Fruit fly (Drosophila melanogaster) whole organism, embryonic: ENCODE results near the gene upd1.
A peak's percentile ranks its signal among the peaks of the same experiment; 100 is the strongest.

Experiments used
- Bdp1 ChIP-seq: fragments of 200-800 bp; sonication (Bioruptor generic); optimal IDR thresholded peaks from 3 replicates; lab custom pipeline; 2016; ENCODE audit warnings: missing biosample characterization, missing genetic modification characterization
- CG10209 ChIP-seq: fragments of 200-800 bp; sonication (Bioruptor generic); optimal IDR thresholded peaks from 3 replicates; lab custom pipeline; 2017; ENCODE audit warnings: missing biosample characterization, mild to moderate bottlenecking, missing genetic modification characterization, missing genetic modification reagents
- CG12104 ChIP-seq: fragments of 200-800 bp; sonication (Bioruptor generic); optimal IDR thresholded peaks from 3 replicates; lab custom pipeline; 2016; ENCODE audit warnings: missing biosample characterization, missing genetic modification characterization
- CG13287 ChIP-seq: fragments of 200-800 bp; sonication (Bioruptor generic); IDR thresholded peaks from 2 replicates; pipeline ENCODE4 v1.3.6; 2022; ENCODE audit warnings: missing biosample characterization, missing genetic modification characterization; ENCODE audit not compliant: partially characterized antibody
- CG17186 ChIP-seq: fragments of 200-800 bp; sonication (Bioruptor generic); optimal IDR thresholded peaks from 3 replicates; lab custom pipeline; 2017; ENCODE audit warnings: missing biosample characterization, missing genetic modification reagents, missing genetic modification characterization
- CG2678 ChIP-seq: fragments of 200-800 bp; sonication (Bioruptor generic); optimal IDR thresholded peaks from 3 replicates; lab custom pipeline; 2019; ENCODE audit warnings: missing biosample characterization, mild to moderate bottlenecking, missing genetic modification characterization, moderate library complexity
- CG32772 ChIP-seq: fragments of 200-800 bp; sonication (Bioruptor generic); IDR thresholded peaks from 2 replicates; pipeline ENCODE4 v1.3.6; 2022; ENCODE audit warnings: missing biosample characterization, missing genetic modification characterization
- CG33557 ChIP-seq: fragments of 200-800 bp; sonication (Bioruptor generic); optimal IDR thresholded peaks from 2 replicates; lab custom pipeline; 2019; ENCODE audit warnings: missing biosample characterization, mild to moderate bottlenecking, missing genetic modification characterization, moderate library complexity
- CG34422 ChIP-seq: fragments of 200-800 bp; sonication (Bioruptor generic); IDR thresholded peaks from 3 replicates; pipeline ENCODE4 v1.3.6; 2022; ENCODE audit warnings: missing biosample characterization, missing genetic modification characterization
- CG43689 ChIP-seq: fragments of 200-800 bp; sonication (Bioruptor generic); IDR thresholded peaks from 2 replicates; pipeline ENCODE4 v1.3.6; 2022; ENCODE audit warnings: missing biosample characterization, missing genetic modification characterization
- CG6765 ChIP-seq: fragments of 200-800 bp; sonication (Bioruptor generic); optimal IDR thresholded peaks from 3 replicates; lab custom pipeline; 2017; ENCODE audit warnings: missing biosample characterization, mild to moderate bottlenecking, missing genetic modification characterization
- CG7357 ChIP-seq: fragments of 200-800 bp; sonication (Bioruptor generic); IDR thresholded peaks from 3 replicates; pipeline ENCODE4 v1.3.6; 2022; ENCODE audit warnings: missing biosample characterization, missing genetic modification characterization
- CG7839 ChIP-seq: fragments of 200-800 bp; sonication (Bioruptor generic); optimal IDR thresholded peaks from 3 replicates; lab custom pipeline; 2018; ENCODE audit warnings: missing biosample characterization, mild to moderate bottlenecking, missing genetic modification characterization, moderate library complexity
- CG8478 ChIP-seq: fragments of >200 bp; optimal IDR thresholded peaks from 2 replicates; lab custom pipeline; 2018
- D19B ChIP-seq: fragments of 200-800 bp; sonication (Bioruptor generic); optimal IDR thresholded peaks from 2 replicates; lab custom pipeline; 2017; ENCODE audit warnings: missing biosample characterization, mild to moderate bottlenecking, missing genetic modification characterization
- Deaf1 ChIP-seq: fragments of 200-800 bp; optimal IDR thresholded peaks from 3 replicates; lab custom pipeline; 2019; ENCODE audit warnings: missing biosample characterization, mild to moderate bottlenecking, missing genetic modification characterization, moderate library complexity
- Dek ChIP-seq: fragments of 200-800 bp; sonication (Bioruptor generic); optimal IDR thresholded peaks from 3 replicates; lab custom pipeline; 2019; ENCODE audit warnings: missing biosample characterization, mild to moderate bottlenecking, missing genetic modification characterization, moderate library complexity
- Dfd ChIP-seq, 2 experiments: fragments of >200 bp; optimal IDR thresholded peaks; 2 replicates each; lab custom pipeline; 2017; ENCODE audit warnings: missing biosample characterization in 2 of 2, missing genetic modification characterization in 2 of 2
- Ets65A ChIP-seq: fragments of 200-800 bp; sonication (Bioruptor generic); peaks from one replicate; lab custom pipeline; 2016; ENCODE audit warnings: missing biosample characterization, missing genetic modification characterization
- Hr51 ChIP-seq, 2 experiments: fragments of 200-800 bp; sonication (Bioruptor generic); optimal IDR thresholded peaks; 2 replicates in 1 of 2; 3 replicates in 1 of 2; lab custom pipeline; 2016 to 2018; ENCODE audit warnings: missing biosample characterization in 2 of 2, missing genetic modification characterization in 2 of 2, mild to moderate bottlenecking in 1 of 2, moderate library complexity in 1 of 2
- Hsf ChIP-seq: fragments of 200-800 bp; sonication (Bioruptor generic); optimal IDR thresholded peaks from 3 replicates; lab custom pipeline; 2016; ENCODE audit warnings: missing biosample characterization, missing genetic modification characterization
- Kr ChIP-seq: fragments of 200-800 bp; sonication (Bioruptor generic); optimal IDR thresholded peaks from 2 replicates; lab custom pipeline; 2017; ENCODE audit warnings: missing biosample characterization, mild to moderate bottlenecking, missing genetic modification characterization
- Meics ChIP-seq: fragments of 200-800 bp; sonication (Bioruptor generic); optimal IDR thresholded peaks from 2 replicates; lab custom pipeline; 2017; ENCODE audit warnings: missing biosample characterization, mild to moderate bottlenecking, missing genetic modification characterization
- Nf-YB ChIP-seq: fragments of 200-800 bp; sonication (Bioruptor generic); optimal IDR thresholded peaks from 3 replicates; lab custom pipeline; 2019; ENCODE audit warnings: missing biosample characterization, mild to moderate bottlenecking, missing genetic modification characterization, moderate library complexity
- Nf-YC ChIP-seq: fragments of 200-800 bp; optimal IDR thresholded peaks from 3 replicates; lab custom pipeline; 2019; ENCODE audit warnings: missing biosample characterization, mild to moderate bottlenecking, missing genetic modification characterization, moderate library complexity
- Tbp ChIP-seq: fragments of >200 bp; optimal IDR thresholded peaks from 2 replicates; lab custom pipeline; 2018; ENCODE audit warnings: missing biosample characterization, missing genetic modification characterization
- Trl ChIP-seq, 3 experiments: fragments of >200 bp in 2 of 3; fragments of 200-800 bp in 1 of 3; sonication (Bioruptor generic) in 1 of 3; optimal IDR thresholded peaks; 2 replicates in 1 of 3; 3 replicates in 2 of 3; lab custom pipeline; 2016 to 2017; ENCODE audit warnings: missing biosample characterization in 1 of 3, missing genetic modification characterization in 1 of 3
- ato ChIP-seq: fragments of 200-800 bp; sonication (Bioruptor generic); IDR thresholded peaks from 2 replicates; pipeline ENCODE4 v1.3.6; 2022; ENCODE audit warnings: missing biosample characterization, missing genetic modification characterization; ENCODE audit not compliant: partially characterized antibody
- bab2 ChIP-seq: fragments of 200-800 bp; sonication (Bioruptor generic); optimal IDR thresholded peaks from 2 replicates; lab custom pipeline; 2016; ENCODE audit warnings: missing biosample characterization, missing genetic modification characterization
- chinmo ChIP-seq: fragments of 200-800 bp; sonication (Bioruptor generic); IDR thresholded peaks from 4 replicates; pipeline ENCODE4 v1.3.6; 2022; ENCODE audit warnings: missing biosample characterization, missing genetic modification characterization; ENCODE audit not compliant: partially characterized antibody
- cwo ChIP-seq: fragments of 200-800 bp; sonication (Bioruptor generic); optimal IDR thresholded peaks from 3 replicates; lab custom pipeline; 2017; ENCODE audit warnings: missing biosample characterization, missing genetic modification characterization, mild to moderate bottlenecking, moderate library complexity, missing genetic modification reagents
- exex ChIP-seq: fragments of 200-800 bp; sonication (Bioruptor generic); optimal IDR thresholded peaks from 4 replicates; lab custom pipeline; 2018; ENCODE audit warnings: missing biosample characterization, mild to moderate bottlenecking, missing genetic modification characterization, moderate library complexity
- gem ChIP-seq: fragments of 200-800 bp; sonication (Bioruptor generic); optimal IDR thresholded peaks from 2 replicates; lab custom pipeline; 2019; ENCODE audit warnings: missing biosample characterization, mild to moderate bottlenecking, missing genetic modification characterization, moderate library complexity
- kay ChIP-seq: fragments of 200-800 bp; sonication (Bioruptor generic); optimal IDR thresholded peaks from 2 replicates; lab custom pipeline; 2016; ENCODE audit warnings: missing biosample characterization, missing genetic modification characterization
- lov ChIP-seq, 2 experiments: fragments of 200-800 bp in 1 of 2; fragments of >200 bp in 1 of 2; sonication (Bioruptor generic) in 1 of 2; IDR thresholded peaks in 1 of 2; optimal IDR thresholded peaks in 1 of 2; 2 replicates in 1 of 2; 3 replicates in 1 of 2; pipeline versions ENCODE4 v1.3.6 to Lab custom; 2017 to 2022; ENCODE audit warnings: missing biosample characterization in 1 of 2, missing genetic modification characterization in 1 of 2
- nom ChIP-seq: fragments of 200-800 bp; sonication (Bioruptor generic); optimal IDR thresholded peaks from 2 replicates; lab custom pipeline; 2017; ENCODE audit warnings: missing biosample characterization, missing genetic modification characterization, mild to moderate bottlenecking, moderate library complexity, missing genetic modification reagents
- pan ChIP-seq, 4 experiments: fragments of >200 bp in 3 of 4; fragments of 200-800 bp in 1 of 4; sonication (Bioruptor generic) in 1 of 4; optimal IDR thresholded peaks in 3 of 4; IDR thresholded peaks in 1 of 4; 2 replicates each; pipeline versions ENCODE4 v1.3.6 to Lab custom; 2017 to 2022; ENCODE audit warnings: missing biosample characterization in 2 of 4, missing genetic modification characterization in 2 of 4, mixed read lengths in 1 of 4
- rib ChIP-seq: fragments of 200-800 bp; sonication (Bioruptor generic); IDR thresholded peaks from 2 replicates; pipeline ENCODE4 v1.3.6; 2022; ENCODE audit warnings: missing biosample characterization, missing genetic modification characterization
- row ChIP-seq: fragments of 200-800 bp; sonication (Bioruptor generic); IDR thresholded peaks from 3 replicates; pipeline ENCODE4 v1.3.6; 2022; ENCODE audit warnings: missing biosample characterization, missing genetic modification characterization
- sd ChIP-seq: fragments of 200-800 bp; sonication (Bioruptor generic); optimal IDR thresholded peaks from 3 replicates; lab custom pipeline; 2018; ENCODE audit warnings: missing biosample characterization, mild to moderate bottlenecking, missing genetic modification characterization, moderate library complexity
- sim ChIP-seq: fragments of 200-800 bp; sonication (Bioruptor generic); IDR thresholded peaks from 2 replicates; pipeline ENCODE4 v1.3.6; 2022; ENCODE audit warnings: missing biosample characterization, missing genetic modification characterization
- vvl ChIP-seq: fragments of 200-800 bp; sonication (Bioruptor generic); IDR thresholded peaks from 2 replicates; pipeline ENCODE4 v1.3.6; 2022; ENCODE audit warnings: missing biosample characterization, missing genetic modification characterization
- z ChIP-seq: fragments of 200-800 bp; sonication (Bioruptor generic); IDR thresholded peaks from 3 replicates; pipeline ENCODE4 v1.3.6; 2022; ENCODE audit warnings: missing biosample characterization, missing genetic modification characterization
- zfh2 ChIP-seq: fragments of 200-800 bp; sonication (Bioruptor generic); optimal IDR thresholded peaks from 2 replicates; lab custom pipeline; 2016; ENCODE audit warnings: missing biosample characterization, missing genetic modification characterization

The upd1 gene

dm6 chrX:18282381-18282813 is 26.7 kb downstream of the upd1 start (continued):
- TF ChIP-seq chinmo (GFP tag; lab: Robert Waterston, UW) (peak; percentile 71; the same call in 1 of the 4 replicates), kay (GFP tag; lab: Kevin White, UChicago) (peak; percentile 99), Kr (GFP tag; lab: Kevin White, UChicago) (peak; percentile 62), CG10209 (GFP tag; lab: Kevin White, UChicago) (no peak), Hsf (GFP tag; lab: Kevin White, UChicago) (no peak), CG13287 (GFP tag; lab: Robert Waterston, UW) (peak; percentile 43; the same call in 1 of the 2 replicates), sd (tag; lab: Kevin White, UChicago) (peak; percentile 90), Tbp (no peak), Nf-YB (peak; percentile 67), rib (GFP tag; lab: Robert Waterston, UW) (0 out of 2 replicates have a peak, but pooled peaks have one; percentile 52), CG8478 (lab: Kevin White, UChicago) (no peak), z (peak; percentile 84), CG6765 (no peak), lov (optimal IDR thresholded peaks at IDR 0.05; lab: Kevin White, UChicago) (no peak), lov (GFP tag; IDR thresholded peaks at IDR 0.05; lab: Robert Waterston, UW) (0 out of 3 replicates have a peak, but pooled peaks have one; percentile 11), CG34422 (peak; percentile 27; the same call in 1 of the 3 replicates), CG7357 (GFP tag; lab: Robert Waterston, UW) (no peak)

- TF ChIP-seq cwo (GFP tag; lab: Kevin White, UChicago): peak; percentile 50
- no peak for TF ChIP-seq Bdp1 (GFP tag; lab: Kevin White, UChicago)
Measured at dm6 chrX:18278706-18279105, 30.4 kb downstream of the upd1 start.

- TF ChIP-seq row (GFP tag; lab: Robert Waterston, UW): peak; percentile 53
- peak in 1 of 2 experiments; percentile 36 for TF ChIP-seq Hr51 (GFP tag; optimal IDR thresholded peaks at IDR 0.05; lab: Kevin White, UChicago)
- no peak for TF ChIP-seq CG33557
- TF ChIP-seq CG32772 (GFP tag; lab: Robert Waterston, UW): 0 out of 2 replicates have a peak, but pooled peaks have one; percentile 15
- TF ChIP-seq gem (tag; lab: Kevin White, UChicago): peak; percentile 25
- TF ChIP-seq Ets65A (GFP tag; lab: Kevin White, UChicago): peak; percentile 82
- TF ChIP-seq CG17186 (GFP tag; lab: Kevin White, UChicago): no peak
- no peak for TF ChIP-seq CG43689 (GFP tag; lab: Robert Waterston, UW)
- TF ChIP-seq CG7839 (tag; lab: Kevin White, UChicago): peak; percentile 7
- no peak for TF ChIP-seq ato
- TF ChIP-seq Dek (tag; lab: Kevin White, UChicago): no peak
- TF ChIP-seq CG2678 (tag; lab: Kevin White, UChicago): peak; percentile 28
- TF ChIP-seq bab2 (GFP tag; lab: Kevin White, UChicago): peak; percentile 3
- TF ChIP-seq Trl (optimal IDR thresholded peaks at IDR 0.05; lab: Kevin White, UChicago): peak; percentile 25 to 38
- TF ChIP-seq Trl (GFP tag; optimal IDR thresholded peaks at IDR 0.05; lab: Kevin White, UChicago): no peak
- peak; percentile 6 for TF ChIP-seq exex (tag; lab: Kevin White, UChicago)
- peak; percentile 31 for TF ChIP-seq nom (GFP tag; lab: Kevin White, UChicago)
- no peak for TF ChIP-seq CG12104 (GFP tag; lab: Kevin White, UChicago)
- 0 out of 2 replicates have a peak, but pooled peaks have one; percentile 17 for TF ChIP-seq vvl (GFP tag; lab: Robert Waterston, UW)
- peak; percentile 88 for TF ChIP-seq z
- TF ChIP-seq D19B (GFP tag; lab: Kevin White, UChicago): peak; percentile 89
- no peak for TF ChIP-seq pan (optimal IDR thresholded peaks at IDR 0.05; lab: Kevin White, UChicago)
- no peak for TF ChIP-seq pan (GFP tag; optimal IDR thresholded peaks at IDR 0.05 in 1 of 2, IDR thresholded peaks at IDR 0.05 in 1 of 2)
- TF ChIP-seq sim: no peak
- TF ChIP-seq Deaf1 (tag; lab: Kevin White, UChicago): peak; percentile 28
- peak; percentile 8 for TF ChIP-seq Nf-YC (tag; lab: Kevin White, UChicago)
- TF ChIP-seq zfh2 (GFP tag; lab: Kevin White, UChicago): no peak
- no peak for TF ChIP-seq Dfd (GFP tag; optimal IDR thresholded peaks at IDR 0.05; lab: Kevin White, UChicago)
- peak; percentile 9 for TF ChIP-seq Meics (GFP tag; lab: Kevin White, UChicago)
Measured at dm6 chrX:18276485-18277321, 32.4 kb downstream of the upd1 start, which contains the start of gene upd3. upd3 (plus strand) TSS chrX:18277233.
